Worm (Caenorhabditis elegans) whole organism, midembryonic: ENCODE results near the gene nhr-41.

ENCODE experiments used
- T22C8.4 ChIP-seq: fragments of 200-800 bp; sonication (Bioruptor generic); IDR thresholded peaks from 2 replicates; pipeline ENCODE4 v1.3.6; 2022; ENCODE audit warnings: missing genetic modification characterization, missing compliant biosample characterization
- cog-1 ChIP-seq: sonication (generic microtip); optimal IDR thresholded peaks from 2 replicates; lab custom pipeline; 2016; ENCODE audit warnings: missing genetic modification characterization, missing compliant biosample characterization
- flt-1 ChIP-seq: fragments of 200-800 bp; sonication (Bioruptor generic); IDR thresholded peaks from 2 replicates; pipeline ENCODE4 v1.3.6; 2022; ENCODE audit warnings: missing genetic modification characterization, missing compliant biosample characterization
- klf-2 ChIP-seq: fragments of 200-800 bp; sonication (Bioruptor generic); conservative IDR thresholded peaks from 2 replicates; pipeline ENCODE4 v1.3.6; 2022; ENCODE audit warnings: missing genetic modification reagents, missing genetic modification characterization, missing compliant biosample characterization
- med-1 ChIP-seq: sonication (generic microtip); optimal IDR thresholded peaks from 2 replicates; lab custom pipeline; 2017; ENCODE audit warnings: missing genetic modification characterization, mild to moderate bottlenecking, missing compliant biosample characterization, antibody characterized with exemption, missing genetic modification reagents; ENCODE audit not compliant: insufficient read depth
- ref-1 ChIP-seq: fragments of 200-800 bp; sonication (Bioruptor generic); conservative IDR thresholded peaks from 2 replicates; pipeline ENCODE4 v1.3.6; 2022; ENCODE audit warnings: missing genetic modification reagents, missing genetic modification characterization, missing compliant biosample characterization
- tab-1 ChIP-seq: fragments of 200-800 bp; sonication (Bioruptor generic); IDR thresholded peaks from 2 replicates; pipeline ENCODE4 v1.3.6; 2022; ENCODE audit warnings: missing genetic modification characterization, missing compliant biosample characterization
- ztf-23 ChIP-seq: fragments of 200-800 bp; sonication (Bioruptor generic); IDR thresholded peaks from 2 replicates; pipeline ENCODE4 v1.3.6; 2022; ENCODE audit warnings: missing genetic modification reagents, missing genetic modification characterization, missing compliant biosample characterization
- ztf-29 ChIP-seq: fragments of 200-800 bp; sonication (Bioruptor generic); IDR thresholded peaks from 2 replicates; pipeline ENCODE4 v1.3.6; 2022; ENCODE audit warnings: missing genetic modification reagents, missing genetic modification characterization, missing compliant biosample characterization

DNA sequence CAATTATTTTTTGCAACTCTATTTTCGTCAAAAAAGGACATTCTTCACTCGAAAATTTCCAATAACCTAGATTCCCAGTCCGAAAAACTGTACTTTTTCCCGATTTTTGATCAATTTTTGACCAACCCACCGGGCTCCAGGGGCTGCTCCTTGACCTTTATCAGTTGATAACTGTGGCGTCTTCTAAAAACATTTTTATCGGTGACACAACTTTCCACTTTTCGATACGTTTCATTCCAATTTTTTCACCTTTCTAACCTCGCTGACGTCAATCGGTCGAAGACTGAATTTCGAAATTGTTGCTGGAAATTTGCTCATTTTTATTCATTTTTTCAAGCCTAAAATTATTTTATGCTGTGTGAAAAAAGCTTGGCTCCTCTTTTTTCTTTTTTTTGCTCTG lies 3.6 kb downstream of the nhr-41 start:
- no peak for TF ChIP-seq flt-1 (GFP tag; lab: Robert Waterston, UW)
- no peak for TF ChIP-seq ztf-29
- no peak for TF ChIP-seq ztf-23
- no peak for TF ChIP-seq klf-2
- TF ChIP-seq T22C8.4 (GFP tag; lab: Robert Waterston, UW) = no peak
- no peak for TF ChIP-seq med-1 (GFP tag; lab: Kevin White, UChicago)
- TF ChIP-seq tab-1 (GFP tag; lab: Robert Waterston, UW) = no peak
- no peak for TF ChIP-seq ref-1
- TF ChIP-seq cog-1 (tag; lab: Kevin White, UChicago) = no peak
